Worm (Caenorhabditis elegans) whole organism, L3 larva: ENCODE measurements around the gene srr-9.

Source experiments
- R02D3.7 ChIP-seq: fragments of 150-350 bp; optimal IDR thresholded peaks from 2 replicates; lab custom pipeline; 2014; ENCODE audit warnings: missing biosample characterization, missing genetic modification characterization
- ZK546.5 ChIP-seq: sonication (generic microtip); optimal IDR thresholded peaks from 2 replicates; lab custom pipeline; 2017; ENCODE audit warnings: missing biosample characterization, missing genetic modification characterization
- aly-2 ChIP-seq: fragments of 150-350 bp; optimal IDR thresholded peaks from 2 replicates; lab custom pipeline; 2014; ENCODE audit warnings: missing biosample characterization, missing genetic modification characterization
- ama-1 ChIP-seq: fragments of 150-350 bp; optimal IDR thresholded peaks from 2 replicates; lab custom pipeline; 2018
- ceh-16 ChIP-seq: sonication (generic microtip); optimal IDR thresholded peaks from 2 replicates; lab custom pipeline; 2017; ENCODE audit warnings: missing biosample characterization, missing genetic modification characterization
- ceh-28 ChIP-seq: fragments of 150-350 bp; optimal IDR thresholded peaks from 2 replicates; lab custom pipeline; 2014; ENCODE audit warnings: missing biosample characterization, missing genetic modification reagents, missing genetic modification characterization
- ceh-82 ChIP-seq: fragments of 150-350 bp; optimal IDR thresholded peaks from 2 replicates; lab custom pipeline; 2014; ENCODE audit warnings: missing biosample characterization, missing genetic modification characterization
- ceh-9 ChIP-seq: sonication (generic microtip); optimal IDR thresholded peaks from 2 replicates; lab custom pipeline; 2018; ENCODE audit warnings: missing biosample characterization, missing genetic modification characterization
- daf-12 ChIP-seq: fragments of 150-350 bp; optimal IDR thresholded peaks from 2 replicates; lab custom pipeline; 2014; ENCODE audit warnings: missing biosample characterization, missing genetic modification reagents, missing genetic modification characterization
- egl-27 ChIP-seq: sonication (generic microtip); optimal IDR thresholded peaks from 4 replicates; lab custom pipeline; 2017; ENCODE audit warnings: missing biosample characterization, missing genetic modification reagents, missing genetic modification characterization
- egl-5 ChIP-seq: fragments of 150-350 bp; optimal IDR thresholded peaks from 2 replicates; lab custom pipeline; 2017; ENCODE audit warnings: missing biosample characterization, missing genetic modification reagents, missing genetic modification characterization, inconsistent platforms
- elt-1 ChIP-seq: fragments of 150-350 bp; optimal IDR thresholded peaks from 2 replicates; lab custom pipeline; 2014; ENCODE audit warnings: missing biosample characterization, missing genetic modification characterization
- elt-2 ChIP-seq: sonication (generic microtip); optimal IDR thresholded peaks from 2 replicates; lab custom pipeline; 2016; ENCODE audit warnings: missing genetic modification reagents, mild to moderate bottlenecking, missing genetic modification characterization, missing compliant biosample characterization
- elt-3 ChIP-seq, 3 experiments: fragments of 150-350 bp in 1 of 3; sonication (generic microtip) in 2 of 3; optimal IDR thresholded peaks; 2 replicates in 2 of 3; 4 replicates in 1 of 3; lab custom pipeline; 2014 to 2017; ENCODE audit warnings: missing biosample characterization in 3 of 3, missing genetic modification characterization in 3 of 3
- eor-1 ChIP-seq, 2 experiments: fragments of 150-350 bp; optimal IDR thresholded peaks; 2 replicates each; lab custom pipeline; 2014 to 2018; ENCODE audit warnings: missing biosample characterization in 2 of 2, missing genetic modification characterization in 2 of 2
- fkh-10 ChIP-seq: sonication (generic microtip); optimal IDR thresholded peaks from 2 replicates; lab custom pipeline; 2017; ENCODE audit warnings: missing biosample characterization, missing genetic modification reagents, missing genetic modification characterization
- fkh-2 ChIP-seq: fragments of 150-350 bp; optimal IDR thresholded peaks from 2 replicates; lab custom pipeline; 2014; ENCODE audit warnings: missing biosample characterization, missing genetic modification reagents, missing genetic modification characterization
- fos-1 ChIP-seq: fragments of 150-350 bp; optimal IDR thresholded peaks from 2 replicates; lab custom pipeline; 2014; ENCODE audit warnings: missing biosample characterization, missing genetic modification characterization
- hmg-11 ChIP-seq: sonication (generic microtip); optimal IDR thresholded peaks from 2 replicates; lab custom pipeline; 2016; ENCODE audit warnings: missing genetic modification characterization, missing compliant biosample characterization
- jun-1 ChIP-seq: fragments of 150-350 bp; optimal IDR thresholded peaks from 2 replicates; lab custom pipeline; 2014; ENCODE audit warnings: missing biosample characterization, missing genetic modification reagents, missing genetic modification characterization
- lin-15B ChIP-seq: fragments of 150-350 bp; optimal IDR thresholded peaks from 2 replicates; lab custom pipeline; 2014; ENCODE audit warnings: missing biosample characterization, missing genetic modification characterization
- lin-39 ChIP-seq: fragments of 150-350 bp; optimal IDR thresholded peaks from 2 replicates; lab custom pipeline; 2018; ENCODE audit warnings: missing biosample characterization, missing genetic modification reagents, missing genetic modification characterization
- lsy-12 ChIP-seq: sonication (generic microtip); optimal IDR thresholded peaks from 2 replicates; lab custom pipeline; 2016; ENCODE audit warnings: mild to moderate bottlenecking, missing genetic modification characterization, missing compliant biosample characterization
- mdl-1 ChIP-seq: fragments of 150-350 bp; optimal IDR thresholded peaks from 2 replicates; lab custom pipeline; 2014; ENCODE audit warnings: missing biosample characterization, missing genetic modification characterization
- mml-1 ChIP-seq: fragments of 150-350 bp; sonication (generic microtip); optimal IDR thresholded peaks from 3 replicates; lab custom pipeline; 2014; ENCODE audit warnings: missing biosample characterization, missing genetic modification characterization
- nfya-1 ChIP-seq: sonication (generic microtip); optimal IDR thresholded peaks from 2 replicates; lab custom pipeline; 2017; ENCODE audit warnings: missing genetic modification characterization, mild to moderate bottlenecking, missing compliant biosample characterization, antibody characterized with exemption, moderate library complexity; ENCODE audit not compliant: insufficient read depth
- nhr-11 ChIP-seq: fragments of 150-350 bp; optimal IDR thresholded peaks from 2 replicates; lab custom pipeline; 2014; ENCODE audit warnings: missing biosample characterization, missing genetic modification characterization
- nhr-12 ChIP-seq: fragments of 150-350 bp; optimal IDR thresholded peaks from 2 replicates; lab custom pipeline; 2014; ENCODE audit warnings: missing biosample characterization, missing genetic modification characterization
- nhr-23 ChIP-seq: fragments of 150-350 bp; optimal IDR thresholded peaks from 2 replicates; lab custom pipeline; 2014; ENCODE audit warnings: missing biosample characterization, missing genetic modification reagents, missing genetic modification characterization
- nhr-237 ChIP-seq: fragments of 150-350 bp; optimal IDR thresholded peaks from 2 replicates; lab custom pipeline; 2014; ENCODE audit warnings: missing biosample characterization, missing genetic modification characterization
- nhr-25 ChIP-seq: sonication (generic microtip); optimal IDR thresholded peaks from 2 replicates; lab custom pipeline; 2017; ENCODE audit warnings: missing biosample characterization, missing genetic modification characterization
- nhr-28 ChIP-seq: fragments of 150-350 bp; optimal IDR thresholded peaks from 2 replicates; lab custom pipeline; 2014; ENCODE audit warnings: missing biosample characterization, missing genetic modification characterization
- nhr-43 ChIP-seq: sonication (generic microtip); optimal IDR thresholded peaks from 2 replicates; lab custom pipeline; 2016; ENCODE audit warnings: mild to moderate bottlenecking, missing genetic modification characterization, missing compliant biosample characterization; ENCODE audit not compliant: poor library complexity, severe bottlenecking
- nhr-67 ChIP-seq: fragments of 150-350 bp; optimal IDR thresholded peaks from 2 replicates; lab custom pipeline; 2014; ENCODE audit warnings: missing biosample characterization, missing genetic modification characterization
- nhr-76 ChIP-seq: fragments of 150-350 bp; sonication (generic microtip); optimal IDR thresholded peaks from 5 replicates; lab custom pipeline; 2014; ENCODE audit warnings: missing biosample characterization, missing genetic modification characterization
- nhr-77 ChIP-seq: fragments of 150-350 bp; optimal IDR thresholded peaks from 2 replicates; lab custom pipeline; 2014; ENCODE audit warnings: missing biosample characterization, missing genetic modification characterization
- pha-4 ChIP-seq: fragments of 150-350 bp; optimal IDR thresholded peaks from 2 replicates; lab custom pipeline; 2014; ENCODE audit warnings: missing biosample characterization, missing genetic modification reagents, missing genetic modification characterization
- pqm-1 ChIP-seq: fragments of 150-350 bp; optimal IDR thresholded peaks from 2 replicates; lab custom pipeline; 2017; ENCODE audit warnings: missing biosample characterization, missing genetic modification characterization, inconsistent platforms
- sea-2 ChIP-seq: fragments of 150-350 bp; sonication (generic microtip); optimal IDR thresholded peaks from 4 replicates; lab custom pipeline; 2014; ENCODE audit warnings: missing biosample characterization, missing genetic modification reagents, missing genetic modification characterization
- skn-1 ChIP-seq: fragments of 150-350 bp; optimal IDR thresholded peaks from 2 replicates; lab custom pipeline; 2014; ENCODE audit warnings: missing biosample characterization, missing genetic modification characterization
- snpc-4 ChIP-seq: fragments of 150-350 bp; optimal IDR thresholded peaks from 2 replicates; lab custom pipeline; 2014; ENCODE audit warnings: missing biosample characterization, missing genetic modification characterization
- tbx-2 ChIP-seq: sonication (generic microtip); optimal IDR thresholded peaks from 2 replicates; lab custom pipeline; 2016; ENCODE audit warnings: mild to moderate bottlenecking, missing genetic modification characterization, missing compliant biosample characterization
- unc-39 ChIP-seq: sonication (generic microtip); optimal IDR thresholded peaks from 4 replicates; lab custom pipeline; 2017; ENCODE audit warnings: missing biosample characterization, missing genetic modification characterization
- unc-62 ChIP-seq: fragments of 150-350 bp; sonication (generic microtip); optimal IDR thresholded peaks from 4 replicates; lab custom pipeline; 2014; ENCODE audit warnings: missing biosample characterization, missing genetic modification reagents, missing genetic modification characterization
- zag-1 ChIP-seq: fragments of 150-350 bp; optimal IDR thresholded peaks from 2 replicates; lab custom pipeline; 2014; ENCODE audit warnings: missing biosample characterization, missing genetic modification characterization
- ztf-11 ChIP-seq: fragments of 150-350 bp; optimal IDR thresholded peaks from 2 replicates; lab custom pipeline; 2014; ENCODE audit warnings: missing biosample characterization, missing genetic modification characterization
- ztf-4 ChIP-seq: fragments of 150-350 bp; optimal IDR thresholded peaks from 2 replicates; lab custom pipeline; 2014; ENCODE audit warnings: missing biosample characterization, missing genetic modification characterization

Gene srr-9

ce11 chrV:7728679-7729027 lies 9.2 kb upstream of the srr-9 start, which contains the start of gene Y97E10C.1:
Y97E10C.1 (plus strand) TSS chrV:7728879.
- TF ChIP-seq nhr-77 (no peak), nhr-67 (tag; lab: Kevin White, UChicago) (no peak), elt-2 (tag; lab: Kevin White, UChicago) (no peak), nhr-23 (tag; lab: Kevin White, UChicago) (no peak)

ce11 chrV:7730488-7730887 lies 7.3 kb upstream of the srr-9 start:
- TF ChIP-seq ztf-11 (tag; lab: Kevin White, UChicago) (no peak), nhr-43 (tag; lab: Kevin White, UChicago) (no peak), skn-1 (tag; lab: Kevin White, UChicago) (no peak), eor-1 (tag; optimal IDR thresholded peaks at IDR 0.05; lab: Kevin White, UChicago) (no peak), tbx-2 (tag; lab: Kevin White, UChicago) (no peak), unc-62 (no peak), ama-1 (lab: Kevin White, UChicago) (no peak), nhr-76 (tag; lab: Kevin White, UChicago) (no peak), jun-1 (tag; lab: Kevin White, UChicago) (peak; percentile 31), ztf-4 (tag; lab: Kevin White, UChicago) (no peak), nhr-25 (tag; lab: Kevin White, UChicago) (peak; percentile 61), nfya-1 (tag; lab: Kevin White, UChicago) (peak; percentile 45), ZK546.5 (tag; lab: Kevin White, UChicago) (no peak), hmg-11 (no peak), elt-2 (tag; lab: Kevin White, UChicago) (peak; percentile 21), elt-1 (tag; lab: Kevin White, UChicago) (no peak), egl-27 (tag; lab: Kevin White, UChicago) (no peak), egl-5 (tag; lab: Kevin White, UChicago) (no peak), ceh-82 (tag; lab: Kevin White, UChicago) (no peak), fos-1 (tag; lab: Kevin White, UChicago) (no peak), nhr-23 (tag; lab: Kevin White, UChicago) (peak; percentile 22), nhr-28 (tag; lab: Kevin White, UChicago) (no peak), nhr-11 (tag; lab: Kevin White, UChicago) (no peak), nhr-77 (no peak), fkh-2 (no peak), lin-15B (tag; lab: Kevin White, UChicago) (no peak), nhr-237 (tag; lab: Kevin White, UChicago) (no peak), pha-4 (tag; lab: Kevin White, UChicago) (peak; percentile 63), snpc-4 (tag; lab: Kevin White, UChicago) (no peak), mdl-1 (no peak), nhr-67 (tag; lab: Kevin White, UChicago) (no peak), fkh-10 (GFP tag; lab: Kevin White, UChicago) (no peak), elt-3 (tag; optimal IDR thresholded peaks at IDR 0.05; lab: Kevin White, UChicago) (peak in 1 of 3 experiments; percentile 12), sea-2 (GFP tag; lab: Kevin White, UChicago) (no peak), lsy-12 (tag; lab: Kevin White, UChicago) (peak; percentile 40), zag-1 (tag; lab: Kevin White, UChicago) (no peak), daf-12 (no peak), pqm-1 (tag; lab: Kevin White, UChicago) (no peak), nhr-12 (tag; lab: Kevin White, UChicago) (no peak), unc-39 (no peak), ceh-9 (tag; lab: Kevin White, UChicago) (no peak), aly-2 (tag; lab: Kevin White, UChicago) (no peak), R02D3.7 (tag; lab: Kevin White, UChicago) (no peak), ceh-28 (tag; lab: Kevin White, UChicago) (no peak), lin-39 (tag; lab: Kevin White, UChicago) (no peak), ceh-16 (tag; lab: Kevin White, UChicago) (no peak), mml-1 (tag; lab: Kevin White, UChicago) (no peak)
- TF ChIP-seq, all 47 proteins: peak for 8
